Fruit fly (Drosophila melanogaster): Measurements from ENCODE around the gene dl.

Gene dl

DNA sequence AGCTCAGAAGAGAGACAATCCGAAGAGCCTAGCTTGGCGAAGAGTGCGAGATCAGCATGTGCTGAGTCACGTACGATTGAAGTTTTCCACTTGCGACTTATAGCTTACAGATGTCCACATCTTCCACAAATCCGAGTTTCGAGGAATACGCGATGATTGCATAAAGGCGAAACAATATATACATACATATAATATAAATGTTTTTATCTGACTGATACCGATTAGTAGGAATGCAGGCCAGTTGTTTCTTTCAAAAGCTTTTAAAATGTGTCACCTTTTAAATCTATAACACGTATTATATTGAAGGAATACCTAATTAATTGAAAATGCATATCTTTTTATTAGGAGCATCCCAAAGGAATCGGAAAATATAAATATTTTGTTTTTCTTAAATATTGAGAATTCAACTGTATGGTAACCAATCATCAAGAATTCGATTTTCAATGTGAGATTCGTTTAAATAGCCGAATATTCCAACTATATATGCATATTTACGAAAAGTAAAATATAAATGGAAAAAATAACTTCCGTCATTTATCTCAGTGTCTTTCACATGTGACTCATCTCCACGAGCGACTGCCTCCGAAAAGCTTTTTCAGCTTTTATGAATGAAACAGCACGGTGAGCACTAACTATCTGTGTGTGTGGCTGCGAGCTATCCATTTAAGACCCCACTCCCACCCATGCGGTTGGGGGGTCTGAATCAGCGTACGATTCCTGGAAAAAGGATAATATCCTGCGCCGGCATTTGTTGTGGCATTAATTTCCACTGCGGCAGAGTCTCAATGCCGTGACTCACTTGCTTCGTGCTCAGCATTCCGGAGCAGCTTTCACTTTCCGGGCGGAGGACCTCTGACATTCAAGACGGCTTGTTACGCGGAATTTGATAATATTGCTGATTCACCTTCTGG, 596 bp upstream of the dl start (continued):
- no peak; the same call in 1 of the 2 replicates for TF ChIP-seq CG9215 (GFP tag; IDR thresholded peaks at IDR 0.05)
- no peak for TF ChIP-seq sima (GFP tag; optimal IDR thresholded peaks at IDR 0.05)
- TF ChIP-seq Hr39 (optimal IDR thresholded peaks at IDR 0.05), result no peak
- TF ChIP-seq Oaz (GFP tag; IDR thresholded peaks at IDR 0.05), result peak; percentile 34
- no peak for TF ChIP-seq ac (GFP tag; optimal IDR thresholded peaks at IDR 0.05)
- peak; percentile 38 for TF ChIP-seq odd (GFP tag; optimal IDR thresholded peaks at IDR 0.05)
- peak; percentile 72 for TF ChIP-seq Atf6 (GFP tag; IDR thresholded peaks at IDR 0.05)
- TF ChIP-seq H15 (GFP tag; IDR thresholded peaks at IDR 0.05), result 0 out of 3 replicates have a peak, but pooled peaks have one; percentile 27
- TF ChIP-seq CG11560 (tag; IDR thresholded peaks at IDR 0.05), result no peak
- no peak for TF ChIP-seq br (optimal IDR thresholded peaks at IDR 0.05)
- no peak; the same call in 1 of the 2 replicates for TF ChIP-seq MBD-R2 (GFP tag; IDR thresholded peaks at IDR 0.05)
- no peak for TF ChIP-seq ro (GFP tag; IDR thresholded peaks at IDR 0.05)
- no peak for TF ChIP-seq CG2889 (GFP tag; IDR thresholded peaks at IDR 0.05)
- TF ChIP-seq CG9609 (GFP tag; optimal IDR thresholded peaks at IDR 0.05), result no peak
- peak; percentile 60 for TF ChIP-seq lbe (GFP tag; optimal IDR thresholded peaks at IDR 0.05)
- no peak for TF ChIP-seq dimm (GFP tag; IDR thresholded peaks at IDR 0.05)
- no peak for TF ChIP-seq Lhr (GFP tag; optimal IDR thresholded peaks at IDR 0.05)
- TF ChIP-seq klu (GFP tag; IDR thresholded peaks at IDR 0.05), result no peak; the same call in 1 of the 2 replicates
- no peak for TF ChIP-seq lola (GFP tag; optimal IDR thresholded peaks at IDR 0.05)
- TF ChIP-seq CG2199 (GFP tag; IDR thresholded peaks at IDR 0.05), result no peak
- no peak for TF ChIP-seq CG3838 (GFP tag; optimal IDR thresholded peaks at IDR 0.05)
- TF ChIP-seq CG6175 (GFP tag; IDR thresholded peaks at IDR 0.05), result 0 out of 3 replicates have a peak, but pooled peaks have one; percentile 48
- TF ChIP-seq Nf-YC (tag; optimal IDR thresholded peaks at IDR 0.05), result peak; percentile 43
- no peak for TF ChIP-seq Lpt (GFP tag; optimal IDR thresholded peaks at IDR 0.05)
- peak; percentile 1 for TF ChIP-seq CG7786 (GFP tag; optimal IDR thresholded peaks at IDR 0.05)
- peak; percentile 11 for TF ChIP-seq CG10462 (GFP tag; optimal IDR thresholded peaks at IDR 0.05)
- peak; percentile 6 to 84 for TF ChIP-seq Hr51 (GFP tag; optimal IDR thresholded peaks at IDR 0.05)
- TF ChIP-seq trh (GFP tag; optimal IDR thresholded peaks at IDR 0.05), result no peak
- no peak for TF ChIP-seq CG10431 (GFP tag; optimal IDR thresholded peaks at IDR 0.05)
- peak; percentile 53 for TF ChIP-seq CG2875 (GFP tag; optimal IDR thresholded peaks at IDR 0.05)
- peak; percentile 69 for TF ChIP-seq CG13894 (tag; optimal IDR thresholded peaks at IDR 0.05)
- no peak for TF ChIP-seq Tbp (GFP tag; optimal IDR thresholded peaks at IDR 0.05)
- TF ChIP-seq Lim3 (GFP tag; IDR thresholded peaks at IDR 0.05), result no peak
- no peak for TF ChIP-seq D (optimal IDR thresholded peaks at IDR 0.05)
- peak; percentile 40 for TF ChIP-seq D (GFP tag; optimal IDR thresholded peaks at IDR 0.05)
- peak; percentile 75 for TF ChIP-seq CG7839 (tag; optimal IDR thresholded peaks at IDR 0.05)
- no peak for TF ChIP-seq CG10321 (GFP tag; IDR thresholded peaks at IDR 0.05)
- TF ChIP-seq BEAF-32 (GFP tag; optimal IDR thresholded peaks at IDR 0.05), result no peak
- TF ChIP-seq p53 (GFP tag; optimal IDR thresholded peaks at IDR 0.05), result no peak
- no peak for TF ChIP-seq Adf1 (GFP tag; IDR thresholded peaks at IDR 0.05)
- peak; percentile 30 for TF ChIP-seq gro (GFP tag; optimal IDR thresholded peaks at IDR 0.05)
- peak; percentile 65 for TF ChIP-seq Xbp1 (GFP tag; optimal IDR thresholded peaks at IDR 0.05)
- peak; percentile 66 for TF ChIP-seq CG10209 (GFP tag; optimal IDR thresholded peaks at IDR 0.05)
- peak; percentile 26 for TF ChIP-seq HHEX (GFP tag; optimal IDR thresholded peaks at IDR 0.05)
- TF ChIP-seq kni (GFP tag; optimal IDR thresholded peaks at IDR 0.05), result no peak
- TF ChIP-seq fru (optimal IDR thresholded peaks at IDR 0.05), result no peak
- TF ChIP-seq trem (tag; optimal IDR thresholded peaks at IDR 0.05), result peak; percentile 19
- no peak for TF ChIP-seq Poxn (GFP tag; IDR thresholded peaks at IDR 0.05)
- TF ChIP-seq gfzf (GFP tag; optimal IDR thresholded peaks at IDR 0.05), result no peak
- peak; percentile 26 for TF ChIP-seq Myb (GFP tag; optimal IDR thresholded peaks at IDR 0.05)
- no peak for TF ChIP-seq Kr (GFP tag; optimal IDR thresholded peaks at IDR 0.05)
